6 fruit fly cellular contexts compared by ENCODE assay signal in the genomic region with DNA sequence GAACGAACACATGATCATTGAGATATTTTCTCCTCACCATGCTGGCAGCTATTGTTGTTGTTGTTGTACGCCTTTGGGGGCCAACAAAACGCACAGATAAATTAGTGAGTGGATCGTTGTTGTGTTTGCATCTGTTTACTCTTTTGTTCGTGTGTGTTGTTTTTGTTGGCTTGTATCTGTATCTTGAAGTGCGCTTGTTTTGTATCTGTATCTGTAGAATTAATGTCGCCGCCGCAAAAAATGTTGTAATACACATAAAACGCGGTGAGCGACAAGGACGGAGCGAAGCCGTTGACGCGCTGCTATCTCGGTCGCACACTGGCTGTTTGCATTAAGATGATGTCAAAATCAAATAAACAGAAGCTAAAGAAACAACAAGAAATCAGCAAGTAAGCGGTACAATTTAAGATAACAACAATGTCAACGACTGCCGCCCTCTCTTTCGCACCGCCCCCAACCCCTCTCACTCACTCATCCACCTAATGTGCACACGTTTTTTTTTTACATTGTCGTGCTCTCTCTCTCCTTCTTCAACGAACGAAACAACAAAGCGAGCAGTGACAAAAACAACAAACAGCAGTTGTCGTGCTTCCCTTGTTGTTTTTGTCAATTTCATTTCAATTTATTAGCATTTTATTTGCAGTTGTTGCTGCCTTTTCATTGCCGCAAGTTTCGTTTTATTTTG.
A peak's percentile ranks its signal among the peaks of the same experiment; 100 is the strongest.
TF ChIP-seq lines count a peak whose summit lies in the region.

No protein-coding gene starts in this region.

- peak; percentile 45 for TF ChIP-seq CTCF in whole organism, embryonic (GFP tag; optimal IDR thresholded peaks at IDR 0.05; lab: Kevin White, UChicago)

TF ChIP-seq in whole organism, 6 proteins besides CTCF, POLR2A, EP300 and RAD21:
- TF ChIP-seq CG8478 (optimal IDR thresholded peaks at IDR 0.05; lab: Kevin White, UChicago) = peak; percentile 84
- no peak for TF ChIP-seq Dll (optimal IDR thresholded peaks at IDR 0.05; lab: Kevin White, UChicago)
- no peak for TF ChIP-seq psq (optimal IDR thresholded peaks at IDR 0.05; lab: Kevin White, UChicago)
- TF ChIP-seq usp (GFP tag; optimal IDR thresholded peaks at IDR 0.05; lab: Kevin White, UChicago) = no peak
- peak; percentile 56 for TF ChIP-seq pan (optimal IDR thresholded peaks at IDR 0.05; lab: Kevin White, UChicago)
- peak; percentile 68 to 77 for TF ChIP-seq EcR (GFP tag; optimal IDR thresholded peaks at IDR 0.05; lab: Kevin White, UChicago)
TF ChIP-seq in whole organism: peak in this region for 3.

TF ChIP-seq in whole organism, adult, 20 proteins besides CTCF, POLR2A, EP300 and RAD21 (continues in another document):
- TF ChIP-seq bab1 (GFP tag; optimal IDR thresholded peaks at IDR 0.05; lab: Kevin White, UChicago) (peak; percentile 17), toe (GFP tag; optimal IDR thresholded peaks at IDR 0.05; lab: Kevin White, UChicago) (no peak), CG14711 (tag; optimal IDR thresholded peaks at IDR 0.05; lab: Kevin White, UChicago) (peak; percentile 40), CG1620 (GFP tag; optimal IDR thresholded peaks at IDR 0.05; lab: Kevin White, UChicago) (no peak), kay (GFP tag; lab: Kevin White, UChicago; ENCODE audit: borderline replicate concordance) (peak; percentile 68), cic (GFP tag; optimal IDR thresholded peaks at IDR 0.05; lab: Kevin White, UChicago) (peak; percentile 90), pad (GFP tag; optimal IDR thresholded peaks at IDR 0.05; lab: Kevin White, UChicago) (peak; percentile 67), Hr96 (GFP tag; optimal IDR thresholded peaks at IDR 0.05; lab: Kevin White, UChicago) (no peak), CG12768 (GFP tag; optimal IDR thresholded peaks at IDR 0.05; lab: Kevin White, UChicago) (peak; percentile 65), CG11617 (GFP tag; optimal IDR thresholded peaks at IDR 0.05; lab: Kevin White, UChicago) (peak; percentile 79), Clk (GFP tag; optimal IDR thresholded peaks at IDR 0.05; lab: Kevin White, UChicago) (peak; percentile 73), ovo (GFP tag; optimal IDR thresholded peaks at IDR 0.05; lab: Kevin White, UChicago) (peak; percentile 91), cnc (optimal IDR thresholded peaks at IDR 0.05; lab: Kevin White, UChicago) (no peak), Crg-1 (GFP tag; optimal IDR thresholded peaks at IDR 0.05; lab: Kevin White, UChicago) (peak; percentile 78), CG33017 (tag; optimal IDR thresholded peaks at IDR 0.05; lab: Kevin White, UChicago) (peak; percentile 60)

TF ChIP-seq in whole organism, embryonic, 481 proteins besides CTCF, POLR2A, EP300 and RAD21 (continues in another document):
- TF ChIP-seq Doc2 (GFP tag; IDR thresholded peaks at IDR 0.05; lab: Robert Waterston, UW) = no peak
- TF ChIP-seq grau (tag; optimal IDR thresholded peaks at IDR 0.05; lab: Kevin White, UChicago) = no peak
- no peak for TF ChIP-seq danr (GFP tag; IDR thresholded peaks at IDR 0.05; lab: Robert Waterston, UW)
- TF ChIP-seq CG3847 (GFP tag; IDR thresholded peaks at IDR 0.05; lab: Robert Waterston, UW) = no peak
- TF ChIP-seq gfzf (GFP tag; optimal IDR thresholded peaks at IDR 0.05; lab: Kevin White, UChicago) = no peak
- TF ChIP-seq CG7372 (GFP tag; IDR thresholded peaks at IDR 0.05; lab: Robert Waterston, UW) = no peak
- TF ChIP-seq sob (GFP tag; IDR thresholded peaks at IDR 0.05; lab: Robert Waterston, UW) = peak; percentile 78; the same call in 1 of the 2 replicates
- peak in 1 of 2 experiments; percentile 77 for TF ChIP-seq bsh (GFP tag; optimal IDR thresholded peaks at IDR 0.05; lab: Kevin White, UChicago)
- TF ChIP-seq CG3163 (GFP tag; optimal IDR thresholded peaks at IDR 0.05; lab: Kevin White, UChicago) = peak; percentile 57
- no peak for TF ChIP-seq br (optimal IDR thresholded peaks at IDR 0.05; lab: Kevin White, UChicago)
- peak; percentile 30 for TF ChIP-seq CG8281 (tag; optimal IDR thresholded peaks at IDR 0.05; lab: Kevin White, UChicago)
- TF ChIP-seq Asciz (GFP tag; optimal IDR thresholded peaks at IDR 0.05; lab: Kevin White, UChicago) = peak; percentile 84
- TF ChIP-seq ewg (GFP tag; optimal IDR thresholded peaks at IDR 0.05; lab: Kevin White, UChicago) = no peak
- no peak for TF ChIP-seq tna (GFP tag; IDR thresholded peaks at IDR 0.05; lab: Robert Waterston, UW; ENCODE audit: partially characterized antibody)
- TF ChIP-seq CG15696 (tag; optimal IDR thresholded peaks at IDR 0.05; lab: Kevin White, UChicago) = peak; percentile 70
- TF ChIP-seq zen2 (GFP tag; IDR thresholded peaks at IDR 0.05; lab: Robert Waterston, UW; ENCODE audit: partially characterized antibody) = no peak

TF ChIP-seq in whole organism, prepupa, 60 proteins besides CTCF, POLR2A, EP300 and RAD21 (continues in another document):
- TF ChIP-seq CG3032 (tag; optimal IDR thresholded peaks at IDR 0.05; lab: Kevin White, UChicago) (peak; percentile 55), Lpt (GFP tag; optimal IDR thresholded peaks at IDR 0.05; lab: Kevin White, UChicago) (peak; percentile 87), CG11902 (GFP tag; optimal IDR thresholded peaks at IDR 0.05; lab: Kevin White, UChicago) (no peak), fkh (GFP tag; optimal IDR thresholded peaks at IDR 0.05; lab: Kevin White, UChicago) (peak; percentile 99), Sox15 (GFP tag; optimal IDR thresholded peaks at IDR 0.05; lab: Kevin White, UChicago) (no peak), CG8119 (GFP tag; IDR thresholded peaks at IDR 0.05; lab: Robert Waterston, UW) (peak; percentile 79), Gug (GFP tag; IDR thresholded peaks at IDR 0.05; lab: Robert Waterston, UW) (peak; percentile 60), CG10669 (GFP tag; optimal IDR thresholded peaks at IDR 0.05; lab: Kevin White, UChicago) (peak; percentile 57), CG7368 (GFP tag; optimal IDR thresholded peaks at IDR 0.05; lab: Kevin White, UChicago) (peak; percentile 70), CG15336 (GFP tag; IDR thresholded peaks at IDR 0.05; lab: Robert Waterston, UW) (peak; percentile 75), net (GFP tag; optimal IDR thresholded peaks at IDR 0.05; lab: Kevin White, UChicago) (peak; percentile 83), OdsH (GFP tag; optimal IDR thresholded peaks at IDR 0.05; lab: Kevin White, UChicago) (no peak), CG6163 (GFP tag; IDR thresholded peaks at IDR 0.05; lab: Robert Waterston, UW) (peak; percentile 85; the same call in 2 of the 3 replicates), CG31627 (GFP tag; optimal IDR thresholded peaks at IDR 0.05; lab: Kevin White, UChicago) (no peak), CG11762 (GFP tag; optimal IDR thresholded peaks at IDR 0.05; lab: Kevin White, UChicago; ENCODE audit: insufficient read depth) (peak; percentile 40), CG6808 (GFP tag; optimal IDR thresholded peaks at IDR 0.05; lab: Kevin White, UChicago) (peak; percentile 80)

TF ChIP-seq in whole organism, pupa, 21 proteins besides CTCF, POLR2A, EP300 and RAD21 (continues in another document):
- TF ChIP-seq CG4496 (GFP tag; IDR thresholded peaks at IDR 0.05; lab: Robert Waterston, UW) (peak; percentile 82; the same call in 2 of the 3 replicates), CG34367 (tag; optimal IDR thresholded peaks at IDR 0.05; lab: Kevin White, UChicago) (peak; percentile 62), D1 (tag; optimal IDR thresholded peaks at IDR 0.05; lab: Kevin White, UChicago) (no peak), Snoo (tag; optimal IDR thresholded peaks at IDR 0.05; lab: Kevin White, UChicago) (peak; percentile 71), CG8301 (tag; optimal IDR thresholded peaks at IDR 0.05; lab: Kevin White, UChicago) (peak; percentile 80), Pif1A (GFP tag; optimal IDR thresholded peaks at IDR 0.05; lab: Kevin White, UChicago) (peak; percentile 80), CG10348 (GFP tag; IDR thresholded peaks at IDR 0.05; lab: Robert Waterston, UW) (no peak), EcR (GFP tag; optimal IDR thresholded peaks at IDR 0.05; lab: Kevin White, UChicago) (peak; percentile 91), CG12605 (GFP tag; IDR thresholded peaks at IDR 0.05; lab: Robert Waterston, UW) (peak; percentile 59; the same call in 1 of the 2 replicates), CG8159 (tag; optimal IDR thresholded peaks at IDR 0.05; lab: Kevin White, UChicago) (peak; percentile 35), CG9948 (tag; optimal IDR thresholded peaks at IDR 0.05; lab: Kevin White, UChicago) (peak; percentile 29), CG17806 (tag; optimal IDR thresholded peaks at IDR 0.05; lab: Kevin White, UChicago) (peak; percentile 44), CG13204 (GFP tag; optimal IDR thresholded peaks at IDR 0.05; lab: Kevin White, UChicago) (peak; percentile 83), Pif1B (GFP tag; optimal IDR thresholded peaks at IDR 0.05; lab: Kevin White, UChicago) (peak; percentile 65), fd96Ca (GFP tag; IDR thresholded peaks at IDR 0.05; lab: Robert Waterston, UW) (no peak), rn (GFP tag; IDR thresholded peaks at IDR 0.05; lab: Robert Waterston, UW) (no peak; the same call in 1 of the 2 replicates), CG32121 (GFP tag; IDR thresholded peaks at IDR 0.05; lab: Robert Waterston, UW) (peak; percentile 84)

TF ChIP-seq in whole organism, wandering third instar larva, 38 proteins besides CTCF, POLR2A, EP300 and RAD21 (continues in another document):
- TF ChIP-seq N (GFP tag; optimal IDR thresholded peaks at IDR 0.05; lab: Kevin White, UChicago) (no peak), Jra (GFP tag; optimal IDR thresholded peaks at IDR 0.05; lab: Kevin White, UChicago) (peak; percentile 88), Abd-B (GFP tag; optimal IDR thresholded peaks at IDR 0.05; lab: Kevin White, UChicago) (no peak), rgr (GFP tag; optimal IDR thresholded peaks at IDR 0.05; lab: Kevin White, UChicago) (peak; percentile 82), Dfd (GFP tag; optimal IDR thresholded peaks at IDR 0.05; lab: Kevin White, UChicago) (no peak), Vsx2 (GFP tag; optimal IDR thresholded peaks at IDR 0.05; lab: Kevin White, UChicago; ENCODE audit: partially characterized antibody) (no peak), woc (GFP tag; optimal IDR thresholded peaks at IDR 0.05; lab: Kevin White, UChicago) (no peak), usp (GFP tag; optimal IDR thresholded peaks at IDR 0.05; lab: Kevin White, UChicago) (no peak), dsf (GFP tag; optimal IDR thresholded peaks at IDR 0.05; lab: Kevin White, UChicago; ENCODE audit: borderline replicate concordance) (peak; percentile 40), GATAd (GFP tag; optimal IDR thresholded peaks at IDR 0.05; lab: Kevin White, UChicago) (no peak), CG9705 (GFP tag; optimal IDR thresholded peaks at IDR 0.05; lab: Kevin White, UChicago) (peak; percentile 38), Dif (GFP tag; optimal IDR thresholded peaks at IDR 0.05; lab: Kevin White, UChicago; ENCODE audit: partially characterized antibody) (no peak), pan (optimal IDR thresholded peaks at IDR 0.05; lab: Kevin White, UChicago) (no peak), Mio (GFP tag; optimal IDR thresholded peaks at IDR 0.05; lab: Kevin White, UChicago) (peak; percentile 47), lola (GFP tag; optimal IDR thresholded peaks at IDR 0.05; lab: Kevin White, UChicago) (no peak), br (GFP tag; optimal IDR thresholded peaks at IDR 0.05; lab: Kevin White, UChicago) (peak; percentile 81), CG32264 (GFP tag; optimal IDR thresholded peaks at IDR 0.05; lab: Kevin White, UChicago) (peak; percentile 44), Sp1 (GFP tag; optimal IDR thresholded peaks at IDR 0.05; lab: Kevin White, UChicago) (peak; percentile 72), Hnf4 (GFP tag; optimal IDR thresholded peaks at IDR 0.05; lab: Kevin White, UChicago) (peak; percentile 86)
